Worm (Caenorhabditis elegans) whole organism, early embryonic: ENCODE data around the gene F23H11.5.

ENCODE experiments used
- B0310.2 ChIP-seq: sonication (generic microtip); optimal IDR thresholded peaks from 2 replicates; lab custom pipeline; 2016; ENCODE audit warnings: mild to moderate bottlenecking, missing genetic modification characterization, missing compliant biosample characterization
- F13C5.2 ChIP-seq: sonication (generic microtip); optimal IDR thresholded peaks from 2 replicates; lab custom pipeline; 2017; ENCODE audit warnings: mild to moderate bottlenecking, missing genetic modification characterization, inconsistent platforms, missing compliant biosample characterization
- aly-1 ChIP-seq: sonication (generic microtip); optimal IDR thresholded peaks from 2 replicates; lab custom pipeline; 2016; ENCODE audit warnings: missing genetic modification characterization, missing compliant biosample characterization
- ama-1 ChIP-seq: fragments of 150-350 bp; optimal IDR thresholded peaks from 2 replicates; lab custom pipeline; 2014
- ceh-13 ChIP-seq: fragments of 200-800 bp; sonication (Bioruptor generic); optimal IDR thresholded peaks from 2 replicates; lab custom pipeline; 2018; ENCODE audit warnings: mild to moderate bottlenecking, missing genetic modification characterization, missing compliant biosample characterization
- ceh-36 ChIP-seq: sonication (generic microtip); optimal IDR thresholded peaks from 2 replicates; lab custom pipeline; 2016; ENCODE audit warnings: missing genetic modification characterization, inconsistent platforms, missing compliant biosample characterization
- ets-7 ChIP-seq: sonication (generic microtip); optimal IDR thresholded peaks from 2 replicates; lab custom pipeline; 2016; ENCODE audit warnings: missing genotype, missing genetic modification characterization, missing compliant biosample characterization
- flt-1 ChIP-seq: fragments of 200-800 bp; sonication (Bioruptor generic); IDR thresholded peaks from 2 replicates; pipeline ENCODE4 v1.3.6; 2022; ENCODE audit warnings: missing genetic modification characterization, missing compliant biosample characterization
- hmbx-1 ChIP-seq: sonication (generic microtip); optimal IDR thresholded peaks from 2 replicates; lab custom pipeline; 2016; ENCODE audit warnings: mild to moderate bottlenecking, missing genetic modification characterization, missing compliant biosample characterization
- hmg-4 ChIP-seq: fragments of 200-800 bp; sonication (Bioruptor generic); optimal IDR thresholded peaks from 2 replicates; lab custom pipeline; 2018; ENCODE audit warnings: mild to moderate bottlenecking, missing genetic modification characterization, missing compliant biosample characterization
- hnd-1 ChIP-seq: sonication (generic microtip); optimal IDR thresholded peaks from 2 replicates; lab custom pipeline; 2016; ENCODE audit warnings: missing genetic modification characterization, missing compliant biosample characterization
- pes-1 ChIP-seq: fragments of 200-800 bp; sonication (Bioruptor generic); IDR thresholded peaks from 2 replicates; pipeline ENCODE4 v1.3.6; 2022; ENCODE audit warnings: missing genetic modification reagents, missing genetic modification characterization, missing compliant biosample characterization
- scrt-1 ChIP-seq: fragments of 200-800 bp; sonication (Bioruptor generic); IDR thresholded peaks from 2 replicates; pipeline ENCODE4 v1.3.6; 2022; ENCODE audit warnings: missing genetic modification characterization, missing compliant biosample characterization
- sea-1 ChIP-seq: fragments of 200-800 bp; sonication (Bioruptor generic); conservative IDR thresholded peaks from 2 replicates; pipeline ENCODE4 v1.3.6; 2022; ENCODE audit warnings: missing genetic modification characterization, missing compliant biosample characterization
- tbx-11 ChIP-seq: fragments of 200-800 bp; sonication (Bioruptor generic); IDR thresholded peaks from 2 replicates; pipeline ENCODE4 v1.3.6; 2022; ENCODE audit warnings: missing genetic modification characterization, missing compliant biosample characterization
- tbx-37 ChIP-seq: fragments of 200-800 bp; sonication (Bioruptor generic); conservative IDR thresholded peaks from 2 replicates; pipeline ENCODE4 v1.3.6; 2022; ENCODE audit warnings: missing genetic modification reagents, missing genetic modification characterization, missing compliant biosample characterization
- tra-4 ChIP-seq: sonication (generic microtip); optimal IDR thresholded peaks from 2 replicates; lab custom pipeline; 2017; ENCODE audit warnings: missing genetic modification characterization, missing compliant biosample characterization

Gene F23H11.5

ce11 chrIII:941958-942357 lies 31.6 kb upstream of the F23H11.5 start:
- TF ChIP-seq aly-1 (tag; lab: Kevin White, UChicago) (no peak), ceh-36 (tag; lab: Kevin White, UChicago) (no peak), B0310.2 (no peak), ceh-13 (no peak), F13C5.2 (no peak), tbx-37 (GFP tag; lab: Robert Waterston, UW) (no peak), tra-4 (tag; lab: Kevin White, UChicago) (no peak), sea-1 (no peak), pes-1 (GFP tag; lab: Robert Waterston, UW) (no peak), hmg-4 (GFP tag; lab: Kevin White, UChicago) (no peak), scrt-1 (GFP tag; lab: Robert Waterston, UW) (no peak), flt-1 (GFP tag; lab: Robert Waterston, UW) (no peak), hnd-1 (no peak), ets-7 (no peak), hmbx-1 (tag; lab: Kevin White, UChicago) (no peak), ama-1 (no peak), tbx-11 (no peak)

- TF ChIP-seq ama-1 (no peak), scrt-1 (GFP tag; lab: Robert Waterston, UW) (no peak), B0310.2 (no peak), tbx-11 (no peak), hmbx-1 (tag; lab: Kevin White, UChicago) (no peak)
These were observed 28.2 kb upstream of the F23H11.5 start, which contains the start of gene fbxa-22 for ce11 chrIII:938569-938968. fbxa-22 (plus strand) TSS chrIII:938869.

- TF ChIP-seq scrt-1 (GFP tag; lab: Robert Waterston, UW) (no peak), sea-1 (no peak), ets-7 (no peak)
These were observed 27.6 kb upstream of the F23H11.5 start, which contains the start of gene fbxa-56 for ce11 chrIII:937961-938360. fbxa-56 (minus strand) TSS chrIII:938061.

- no peak for TF ChIP-seq sea-1
- no peak for TF ChIP-seq F13C5.2
- no peak for TF ChIP-seq hnd-1
- TF ChIP-seq ceh-36 (tag; lab: Kevin White, UChicago) = no peak
- no peak for TF ChIP-seq ama-1
- TF ChIP-seq hmg-4 (GFP tag; lab: Kevin White, UChicago) = no peak
- TF ChIP-seq tbx-11 = no peak
- TF ChIP-seq B0310.2 = no peak
- TF ChIP-seq hmbx-1 (tag; lab: Kevin White, UChicago) = no peak
- no peak for TF ChIP-seq flt-1 (GFP tag; lab: Robert Waterston, UW)
- TF ChIP-seq ets-7 = no peak
- TF ChIP-seq ceh-13 = no peak
- no peak for TF ChIP-seq pes-1 (GFP tag; lab: Robert Waterston, UW)
- no peak for TF ChIP-seq tbx-37 (GFP tag; lab: Robert Waterston, UW)
These were observed 25.7 kb upstream of the F23H11.5 start, which contains the start of gene fbxa-55 for ce11 chrIII:936037-936507. fbxa-55 (minus strand) TSS chrIII:936087.

ce11 chrIII:931405-931804 lies 21.0 kb upstream of the F23H11.5 start:
- TF ChIP-seq B0310.2 = peak; percentile 9
- peak; percentile 85 for TF ChIP-seq ceh-36 (tag; lab: Kevin White, UChicago)
- TF ChIP-seq ets-7 = peak; percentile 94
- peak; percentile 90 for TF ChIP-seq hmbx-1 (tag; lab: Kevin White, UChicago)
- peak; percentile 84 for TF ChIP-seq aly-1 (tag; lab: Kevin White, UChicago)
- TF ChIP-seq tra-4 (tag; lab: Kevin White, UChicago) = peak; percentile 32
- TF ChIP-seq hnd-1 = peak; percentile 94
- TF ChIP-seq F13C5.2 = peak; percentile 81

- no peak for TF ChIP-seq hmbx-1 (tag; lab: Kevin White, UChicago)
- TF ChIP-seq pes-1 (GFP tag; lab: Robert Waterston, UW) = no peak
- no peak for TF ChIP-seq ceh-36 (tag; lab: Kevin White, UChicago)
- TF ChIP-seq ets-7 = no peak
- TF ChIP-seq aly-1 (tag; lab: Kevin White, UChicago) = no peak
- no peak for TF ChIP-seq hnd-1
- TF ChIP-seq F13C5.2 = no peak
- TF ChIP-seq tra-4 (tag; lab: Kevin White, UChicago) = no peak
- TF ChIP-seq tbx-11 = no peak
- TF ChIP-seq sea-1 = no peak
- no peak for TF ChIP-seq flt-1 (GFP tag; lab: Robert Waterston, UW)
- no peak for TF ChIP-seq tbx-37 (GFP tag; lab: Robert Waterston, UW)
- no peak for TF ChIP-seq scrt-1 (GFP tag; lab: Robert Waterston, UW)
- no peak for TF ChIP-seq hmg-4 (GFP tag; lab: Kevin White, UChicago)
- no peak for TF ChIP-seq ceh-13
- no peak for TF ChIP-seq ama-1
- no peak for TF ChIP-seq B0310.2
These were observed 15.8 kb upstream of the F23H11.5 start, which contains the start of gene pef-1 for ce11 chrIII:926216-926615. pef-1 (minus strand) TSS chrIII:926316.

- TF ChIP-seq ama-1 (no peak), flt-1 (GFP tag; lab: Robert Waterston, UW) (no peak), tbx-37 (GFP tag; lab: Robert Waterston, UW) (no peak), B0310.2 (no peak), pes-1 (GFP tag; lab: Robert Waterston, UW) (no peak), ets-7 (no peak), tbx-11 (no peak), hmbx-1 (tag; lab: Kevin White, UChicago) (no peak), hnd-1 (no peak)
These were observed 8.9 kb upstream of the F23H11.5 start, which contains the start of gene F23H11.7 for ce11 chrIII:919322-919721. F23H11.7 (minus strand) TSS chrIII:919422.

- TF ChIP-seq hmg-4 (GFP tag; lab: Kevin White, UChicago) = no peak
- no peak for TF ChIP-seq ceh-36 (tag; lab: Kevin White, UChicago)
- TF ChIP-seq ceh-13 = no peak
- TF ChIP-seq hnd-1 = no peak
These were observed 6.5 kb upstream of the F23H11.5 start, which contains the start of gene idpp-13 for ce11 chrIII:916897-917296. idpp-13 (minus strand) TSS chrIII:916997.
